Worm (Caenorhabditis elegans) whole organism, L4 larva: Measurements from ENCODE around the gene stt-3.

Source experiments
- F10B5.3 ChIP-seq: sonication (generic microtip); optimal IDR thresholded peaks from 2 replicates; lab custom pipeline; 2016; ENCODE audit warnings: mild to moderate bottlenecking, missing genetic modification characterization, missing compliant biosample characterization
- F44E2.7 ChIP-seq: fragments of 200-800 bp; sonication (Bioruptor generic); IDR thresholded peaks from 2 replicates; pipeline ENCODE4 v2.1.2; 2022; ENCODE audit warnings: missing genetic modification characterization, missing compliant biosample characterization
- F49E8.2 ChIP-seq: sonication (generic microtip); optimal IDR thresholded peaks from 2 replicates; lab custom pipeline; 2016; ENCODE audit warnings: missing compliant biosample characterization, mild to moderate bottlenecking, missing genetic modification characterization, borderline replicate concordance
- T20F7.1 ChIP-seq: fragments of 200-800 bp; sonication (Bioruptor generic); optimal IDR thresholded peaks from 2 replicates; lab custom pipeline; 2018; ENCODE audit warnings: mild to moderate bottlenecking, missing genetic modification characterization, missing compliant biosample characterization
- Y105C5A.15 ChIP-seq: fragments of 200-800 bp; sonication (Bioruptor generic); IDR thresholded peaks from 2 replicates; pipeline ENCODE4 v1.3.6; 2022; ENCODE audit warnings: missing genetic modification characterization, missing compliant biosample characterization
- Y48G9A.11 ChIP-seq: fragments of 200-800 bp; sonication (Bioruptor generic); IDR thresholded peaks from 2 replicates; pipeline ENCODE4 v1.3.6; 2022; ENCODE audit warnings: missing genetic modification reagents, missing genetic modification characterization, missing compliant biosample characterization
- aha-1 ChIP-seq: fragments of 150-350 bp; peaks from one replicate; lab custom pipeline; 2014; ENCODE audit warnings: missing biosample characterization, missing genetic modification characterization
- ceh-28 ChIP-seq: fragments of 150-350 bp; optimal IDR thresholded peaks from 2 replicates; lab custom pipeline; 2014; ENCODE audit warnings: missing biosample characterization, missing genetic modification reagents, missing genetic modification characterization
- ceh-82 ChIP-seq: sonication (generic microtip); optimal IDR thresholded peaks from 2 replicates; lab custom pipeline; 2017; ENCODE audit warnings: missing biosample characterization, missing genetic modification characterization
- ctbp-1 ChIP-seq: fragments of 200-800 bp; sonication (Bioruptor generic); IDR thresholded peaks from 2 replicates; pipeline ENCODE4 v1.3.6; 2022; ENCODE audit warnings: missing genetic modification reagents, missing genetic modification characterization, missing compliant biosample characterization
- daf-8 ChIP-seq: fragments of 200-800 bp; sonication (Bioruptor generic); IDR thresholded peaks from 2 replicates; pipeline ENCODE4 v1.3.6; 2022; ENCODE audit warnings: missing genetic modification characterization, missing compliant biosample characterization
- dmd-6 ChIP-seq: fragments of 200-800 bp; sonication (Bioruptor generic); IDR thresholded peaks from 2 replicates; pipeline ENCODE4 v1.3.6; 2022; ENCODE audit warnings: missing genetic modification reagents, missing genetic modification characterization, missing compliant biosample characterization
- dmd-9 ChIP-seq: fragments of 200-800 bp; sonication (Bioruptor generic); IDR thresholded peaks from 2 replicates; pipeline ENCODE4 v1.3.6; 2022; ENCODE audit warnings: missing genetic modification reagents, missing genetic modification characterization, missing compliant biosample characterization
- dpl-1 ChIP-seq: fragments of 150-350 bp; optimal IDR thresholded peaks from 2 replicates; lab custom pipeline; 2014; ENCODE audit warnings: missing biosample characterization, missing genetic modification reagents, missing genetic modification characterization
- egl-43 ChIP-seq: fragments of 200-800 bp; sonication (Bioruptor generic); IDR thresholded peaks from 2 replicates; pipeline ENCODE4 v1.3.6; 2022; ENCODE audit warnings: missing genetic modification reagents, missing genetic modification characterization, missing compliant biosample characterization
- fkh-10 ChIP-seq: fragments of 150-350 bp; optimal IDR thresholded peaks from 2 replicates; lab custom pipeline; 2014; ENCODE audit warnings: missing biosample characterization, missing genetic modification reagents, missing genetic modification characterization
- hif-1 ChIP-seq, 2 experiments: sonication (generic microtip); optimal IDR thresholded peaks; 2 replicates each; lab custom pipeline; 2016 to 2017; ENCODE audit warnings: missing compliant biosample characterization in 2 of 2, missing genetic modification characterization in 2 of 2, missing genetic modification reagents in 2 of 2, missing genotype in 2 of 2, mild to moderate bottlenecking in 1 of 2
- hlh-11 ChIP-seq: fragments of 200-800 bp; sonication (Bioruptor generic); optimal IDR thresholded peaks from 2 replicates; lab custom pipeline; 2018; ENCODE audit warnings: mild to moderate bottlenecking, missing genetic modification characterization, missing compliant biosample characterization
- jun-1 ChIP-seq: fragments of 150-350 bp; optimal IDR thresholded peaks from 2 replicates; lab custom pipeline; 2014; ENCODE audit warnings: missing biosample characterization, missing genetic modification reagents, missing genetic modification characterization
- lin-38 ChIP-seq: fragments of 200-800 bp; sonication (Bioruptor generic); IDR thresholded peaks from 2 replicates; pipeline ENCODE4 v1.3.6; 2022; ENCODE audit warnings: missing genetic modification reagents, missing genetic modification characterization, missing compliant biosample characterization
- lin-39 ChIP-seq: fragments of 150-350 bp; optimal IDR thresholded peaks from 2 replicates; lab custom pipeline; 2014; ENCODE audit warnings: missing biosample characterization, missing genetic modification reagents, missing genetic modification characterization
- madf-5 ChIP-seq, 2 experiments: fragments of 200-800 bp; sonication (Bioruptor generic); IDR thresholded peaks; 2 replicates each; pipeline ENCODE4 v1.3.6; 2022; ENCODE audit warnings: missing compliant biosample characterization in 2 of 2, missing genetic modification characterization in 2 of 2
- madf-9 ChIP-seq: fragments of 200-800 bp; sonication (Bioruptor generic); conservative IDR thresholded peaks from 2 replicates; pipeline ENCODE4 v1.3.6; 2022; ENCODE audit warnings: missing genetic modification reagents, missing genetic modification characterization, missing compliant biosample characterization
- mdl-1 ChIP-seq, 2 experiments: fragments of 150-350 bp in 1 of 2; sonication (generic microtip) in 1 of 2; optimal IDR thresholded peaks; 2 replicates each; lab custom pipeline; 2014 to 2017; ENCODE audit warnings: missing biosample characterization in 2 of 2, missing genetic modification characterization in 2 of 2
- mes-2 ChIP-seq: sonication (generic microtip); optimal IDR thresholded peaks from 2 replicates; lab custom pipeline; 2016; ENCODE audit warnings: missing genotype, mild to moderate bottlenecking, missing genetic modification characterization, missing compliant biosample characterization; ENCODE audit not compliant: poor library complexity, severe bottlenecking
- mxl-2 ChIP-seq: fragments of 200-800 bp; sonication (Bioruptor generic); conservative IDR thresholded peaks from 2 replicates; pipeline ENCODE4 v1.3.6; 2022; ENCODE audit warnings: missing genetic modification reagents, missing genetic modification characterization, missing compliant biosample characterization
- nhr-10 ChIP-seq: fragments of 150-350 bp; optimal IDR thresholded peaks from 2 replicates; lab custom pipeline; 2014; ENCODE audit warnings: missing biosample characterization, missing genetic modification characterization
- nhr-102 ChIP-seq: sonication (generic microtip); optimal IDR thresholded peaks from 2 replicates; lab custom pipeline; 2016; ENCODE audit warnings: mild to moderate bottlenecking, missing genetic modification characterization, moderate library complexity, missing compliant biosample characterization
- nhr-11 ChIP-seq: fragments of 150-350 bp; optimal IDR thresholded peaks from 2 replicates; lab custom pipeline; 2014; ENCODE audit warnings: missing biosample characterization, missing genetic modification characterization
- nhr-111 ChIP-seq: fragments of 200-800 bp; sonication (Bioruptor generic); optimal IDR thresholded peaks from 2 replicates; lab custom pipeline; 2018; ENCODE audit warnings: mild to moderate bottlenecking, missing genetic modification characterization, missing compliant biosample characterization
- nhr-28 ChIP-seq: fragments of 150-350 bp; optimal IDR thresholded peaks from 2 replicates; lab custom pipeline; 2014; ENCODE audit warnings: missing biosample characterization, missing genetic modification characterization
- nhr-76 ChIP-seq: fragments of 150-350 bp; optimal IDR thresholded peaks from 2 replicates; lab custom pipeline; 2014; ENCODE audit warnings: missing biosample characterization, missing genetic modification characterization
- pha-4 ChIP-seq, 2 experiments: fragments of 150-350 bp in 1 of 2; fragments of 200-800 bp in 1 of 2; sonication (Bioruptor generic) in 1 of 2; IDR thresholded peaks in 1 of 2; optimal IDR thresholded peaks in 1 of 2; 2 replicates each; pipeline versions ENCODE4 v1.3.6 to Lab custom; 2014 to 2022; ENCODE audit warnings: missing genetic modification characterization in 2 of 2, missing genetic modification reagents in 2 of 2, missing biosample characterization in 1 of 2, missing compliant biosample characterization in 1 of 2
- pqm-1 ChIP-seq: sonication (generic microtip); optimal IDR thresholded peaks from 2 replicates; lab custom pipeline; 2017; ENCODE audit warnings: missing biosample characterization, missing genetic modification characterization
- sdz-12 ChIP-seq: fragments of 200-800 bp; sonication (Bioruptor generic); optimal IDR thresholded peaks from 2 replicates; lab custom pipeline; 2018; ENCODE audit warnings: mild to moderate bottlenecking, missing genetic modification characterization, missing compliant biosample characterization
- set-16 ChIP-seq: fragments of 200-800 bp; sonication (Bioruptor generic); IDR thresholded peaks from 2 replicates; pipeline ENCODE4 v1.3.6; 2022; ENCODE audit warnings: missing genetic modification reagents, missing genetic modification characterization, missing compliant biosample characterization
- skn-1 ChIP-seq: fragments of 150-350 bp; optimal IDR thresholded peaks from 2 replicates; lab custom pipeline; 2014; ENCODE audit warnings: missing biosample characterization, missing genetic modification characterization
- snpc-1.2 ChIP-seq: fragments of 200-800 bp; sonication (Bioruptor generic); IDR thresholded peaks from 2 replicates; pipeline ENCODE4 v1.3.6; 2022; ENCODE audit warnings: missing genetic modification reagents, missing genetic modification characterization, missing compliant biosample characterization
- snpc-4 ChIP-seq: fragments of 150-350 bp; optimal IDR thresholded peaks from 2 replicates; lab custom pipeline; 2014; ENCODE audit warnings: missing biosample characterization, missing genetic modification characterization
- spr-1 ChIP-seq: sonication (generic microtip); optimal IDR thresholded peaks from 2 replicates; lab custom pipeline; 2016; ENCODE audit warnings: mild to moderate bottlenecking, missing genetic modification characterization, missing compliant biosample characterization
- tra-1 ChIP-seq: fragments of 200-800 bp; sonication (Bioruptor generic); IDR thresholded peaks from 2 replicates; pipeline ENCODE4 v1.3.6; 2022; ENCODE audit warnings: missing genetic modification reagents, missing genetic modification characterization, missing compliant biosample characterization
- unc-62 ChIP-seq, 3 experiments: fragments of 150-350 bp in 1 of 3; sonication (generic microtip); optimal IDR thresholded peaks in 2 of 3; peaks in 1 of 3; 1 replicate in 1 of 3; 2 replicates in 2 of 3; lab custom pipeline; 2014 to 2017; ENCODE audit warnings: missing biosample characterization in 3 of 3, missing genetic modification characterization in 3 of 3, missing genetic modification reagents in 3 of 3, missing genotype in 1 of 3
- ztf-11 ChIP-seq: fragments of 150-350 bp; optimal IDR thresholded peaks from 2 replicates; lab custom pipeline; 2014; ENCODE audit warnings: missing biosample characterization, missing genetic modification characterization
- ztf-7 ChIP-seq: fragments of 150-350 bp; optimal IDR thresholded peaks from 2 replicates; lab custom pipeline; 2014; ENCODE audit warnings: missing biosample characterization, missing genetic modification characterization

stt-3 gene

ce11 chrIII:6268061-6268460 lies 19.6 kb downstream of the stt-3 start, which contains the start of gene srg-7:
TSS of gene srg-7 (minus strand) at chrIII:6268161.
- TF ChIP-seq F49E8.2 (no peak), hif-1 (tag; optimal IDR thresholded peaks at IDR 0.05; lab: Kevin White, UChicago) (no peak), pqm-1 (tag; lab: Kevin White, UChicago) (no peak), pha-4 (GFP tag; IDR thresholded peaks at IDR 0.05; lab: Robert Waterston, UW) (no peak), pha-4 (tag; optimal IDR thresholded peaks at IDR 0.05; lab: Kevin White, UChicago) (no peak), mdl-1 (tag; optimal IDR thresholded peaks at IDR 0.05; lab: Kevin White, UChicago) (no peak), tra-1 (GFP tag; lab: Robert Waterston, UW) (no peak), lin-39 (tag; lab: Kevin White, UChicago) (no peak)

ce11 chrIII:6270277-6270676 lies 21.8 kb downstream of the stt-3 start, which contains the start of gene srg-3:
TSS of gene srg-3 (minus strand) at chrIII:6270377.
- no peak for TF ChIP-seq dmd-6
- TF ChIP-seq ztf-11 (tag; lab: Kevin White, UChicago): no peak
- TF ChIP-seq dpl-1 (GFP tag; lab: Kevin White, UChicago): no peak
- no peak for TF ChIP-seq F10B5.3
- no peak for TF ChIP-seq Y48G9A.11 (GFP tag; lab: Robert Waterston, UW)
- no peak for TF ChIP-seq mxl-2 (GFP tag; lab: Robert Waterston, UW)
- TF ChIP-seq aha-1 (tag; lab: Kevin White, UChicago): peak; percentile 33
- TF ChIP-seq snpc-1.2: no peak
- TF ChIP-seq unc-62 (GFP tag; optimal IDR thresholded peaks at IDR 0.05 in 1 of 2; lab: Kevin White, UChicago): peak in 1 of 2 experiments; percentile 47
- TF ChIP-seq unc-62 (tag; optimal IDR thresholded peaks at IDR 0.05; lab: Kevin White, UChicago): no peak
- TF ChIP-seq set-16 (GFP tag; lab: Robert Waterston, UW): no peak
- TF ChIP-seq egl-43 (GFP tag; lab: Robert Waterston, UW): no peak
- TF ChIP-seq snpc-4 (tag; lab: Kevin White, UChicago): no peak
- no peak for TF ChIP-seq hif-1 (tag; optimal IDR thresholded peaks at IDR 0.05; lab: Kevin White, UChicago)
- TF ChIP-seq, all 104 proteins: peak for 2

ce11 chrIII:6272868-6273267 lies 24.4 kb downstream of the stt-3 start, which contains the start of gene C18F10.2:
TSS of gene C18F10.2 (plus strand) at chrIII:6273168.
- TF ChIP-seq nhr-102 (tag; lab: Kevin White, UChicago): no peak
- TF ChIP-seq jun-1: no peak
- TF ChIP-seq mes-2: no peak
- no peak for TF ChIP-seq dmd-9
- no peak for TF ChIP-seq Y48G9A.11 (GFP tag; lab: Robert Waterston, UW)
- TF ChIP-seq nhr-111: no peak
- no peak for TF ChIP-seq ceh-28 (tag; lab: Kevin White, UChicago)
- TF ChIP-seq lin-38 (GFP tag; lab: Robert Waterston, UW): no peak
- TF ChIP-seq pha-4 (GFP tag; IDR thresholded peaks at IDR 0.05; lab: Robert Waterston, UW): no peak
- no peak for TF ChIP-seq pha-4 (tag; optimal IDR thresholded peaks at IDR 0.05; lab: Kevin White, UChicago)
- TF ChIP-seq nhr-28 (tag; lab: Kevin White, UChicago): no peak
- no peak for TF ChIP-seq nhr-10 (tag; lab: Kevin White, UChicago)
- TF ChIP-seq ceh-82 (tag; lab: Kevin White, UChicago): no peak
- TF ChIP-seq ctbp-1 (GFP tag; lab: Robert Waterston, UW): no peak
- no peak for TF ChIP-seq ztf-7 (tag; lab: Kevin White, UChicago)
- TF ChIP-seq madf-9: no peak
- TF ChIP-seq, all 104 proteins: peak for 0

ce11 chrIII:6278301-6278827 lies 29.9 kb downstream of the stt-3 start, which contains the start of gene C18F10.7:
TSS of gene C18F10.7 (minus strand) at chrIII:6278351.
- TF ChIP-seq pqm-1 (tag; lab: Kevin White, UChicago): no peak
- TF ChIP-seq mdl-1 (tag; optimal IDR thresholded peaks at IDR 0.05; lab: Kevin White, UChicago): peak; percentile 84 to 94
- peak; percentile 9 for TF ChIP-seq fkh-10
- no peak for TF ChIP-seq nhr-11 (tag; lab: Kevin White, UChicago)
- TF ChIP-seq aha-1 (tag; lab: Kevin White, UChicago): peak; percentile 94
- peak in 1 of 2 experiments; percentile 70 for TF ChIP-seq unc-62 (GFP tag; optimal IDR thresholded peaks at IDR 0.05 in 1 of 2; lab: Kevin White, UChicago)
- no peak for TF ChIP-seq unc-62 (tag; optimal IDR thresholded peaks at IDR 0.05; lab: Kevin White, UChicago)
- no peak for TF ChIP-seq nhr-76 (tag; lab: Kevin White, UChicago)
- TF ChIP-seq Y105C5A.15 (GFP tag; lab: Robert Waterston, UW): no peak
- peak; percentile 49 for TF ChIP-seq mes-2
- TF ChIP-seq skn-1: no peak
- no peak for TF ChIP-seq sdz-12 (GFP tag; lab: Kevin White, UChicago)
- peak; percentile 69 for TF ChIP-seq hlh-11 (tag; lab: Kevin White, UChicago)
- no peak for TF ChIP-seq daf-8 (GFP tag; lab: Robert Waterston, UW)
- peak; percentile 13 for TF ChIP-seq spr-1 (tag; lab: Kevin White, UChicago)
- no peak for TF ChIP-seq madf-5 (GFP tag; IDR thresholded peaks at IDR 0.05; lab: Robert Waterston, UW)
- peak; percentile 18; the same call in 1 of the 2 replicates for TF ChIP-seq dmd-6
- no peak for TF ChIP-seq F44E2.7 (GFP tag; lab: Robert Waterston, UW)
- no peak for TF ChIP-seq T20F7.1 (GFP tag; lab: Kevin White, UChicago)
